In genomic region chr3L:6071454-6072189, dm6 we compare ENCODE assay signal across 1 fruit fly cellular context.
TF ChIP-seq lines count a peak whose summit lies in the region.

Gene CG6602, plus strand, starts transcription at chr3L:6072139.

TF ChIP-seq in whole organism, embryonic, 481 proteins besides CTCF, POLR2A, EP300 and RAD21 (continued from another document):
- TF ChIP-seq Dll (GFP tag; IDR thresholded peaks at IDR 0.05; lab: Robert Waterston, UW; ENCODE audit: partially characterized antibody) (no peak), ems (GFP tag; optimal IDR thresholded peaks at IDR 0.05; lab: Kevin White, UChicago) (no peak), CG6813 (GFP tag; optimal IDR thresholded peaks at IDR 0.05; lab: Kevin White, UChicago) (peak; percentile 74), ranshi (GFP tag; IDR thresholded peaks at IDR 0.05; lab: Robert Waterston, UW) (peak; percentile 83), CG8359 (GFP tag; optimal IDR thresholded peaks at IDR 0.05; lab: Kevin White, UChicago; ENCODE audit: borderline replicate concordance) (peak; percentile 51), Asciz (GFP tag; optimal IDR thresholded peaks at IDR 0.05; lab: Kevin White, UChicago) (peak; percentile 80), CG14667 (GFP tag; IDR thresholded peaks at IDR 0.05; lab: Robert Waterston, UW) (peak; percentile 64), CG4360 (GFP tag; IDR thresholded peaks at IDR 0.05; lab: Robert Waterston, UW) (no peak), CG2678 (tag; optimal IDR thresholded peaks at IDR 0.05; lab: Kevin White, UChicago) (no peak), CG13424 (tag; optimal IDR thresholded peaks at IDR 0.05; lab: Kevin White, UChicago) (peak; percentile 16), CG8388 (GFP tag; optimal IDR thresholded peaks at IDR 0.05; lab: Kevin White, UChicago) (peak; percentile 32), CG4854 (GFP tag; optimal IDR thresholded peaks at IDR 0.05; lab: Kevin White, UChicago) (peak; percentile 35)
